Worm (Caenorhabditis elegans) whole organism, L2 larva: ENCODE results near the gene Y59E9AL.8.

ENCODE experiments used
- C34F6.9 ChIP-seq: fragments of 150-350 bp; optimal IDR thresholded peaks from 2 replicates; lab custom pipeline; 2014; ENCODE audit warnings: missing biosample characterization, missing genetic modification characterization
- F13H6.1 ChIP-seq: sonication (generic microtip); optimal IDR thresholded peaks from 2 replicates; lab custom pipeline; 2016; ENCODE audit warnings: missing genetic modification characterization, missing compliant biosample characterization
- R02D3.7 ChIP-seq: fragments of 150-350 bp; optimal IDR thresholded peaks from 2 replicates; lab custom pipeline; 2014; ENCODE audit warnings: missing biosample characterization, missing genetic modification characterization
- ZK546.5 ChIP-seq: sonication (generic microtip); optimal IDR thresholded peaks from 2 replicates; lab custom pipeline; 2017; ENCODE audit warnings: missing biosample characterization, missing genetic modification characterization
- alr-1 ChIP-seq: fragments of 150-350 bp; optimal IDR thresholded peaks from 2 replicates; lab custom pipeline; 2014; ENCODE audit warnings: missing biosample characterization, missing genetic modification characterization
- aly-2 ChIP-seq: fragments of 150-350 bp; optimal IDR thresholded peaks from 2 replicates; lab custom pipeline; 2014; ENCODE audit warnings: missing biosample characterization, missing genetic modification characterization
- ama-1 ChIP-seq: fragments of 150-350 bp; optimal IDR thresholded peaks from 2 replicates; lab custom pipeline; 2018; ENCODE audit warnings: inconsistent platforms
- ceh-16 ChIP-seq: fragments of 150-350 bp; optimal IDR thresholded peaks from 2 replicates; lab custom pipeline; 2014; ENCODE audit warnings: missing biosample characterization, missing genetic modification characterization
- ceh-82 ChIP-seq: fragments of 150-350 bp; optimal IDR thresholded peaks from 2 replicates; lab custom pipeline; 2014; ENCODE audit warnings: missing biosample characterization, missing genetic modification characterization
- crh-2 ChIP-seq: sonication (generic microtip); optimal IDR thresholded peaks from 2 replicates; lab custom pipeline; 2017; ENCODE audit warnings: missing biosample characterization, missing genetic modification characterization
- elt-1 ChIP-seq: fragments of 150-350 bp; optimal IDR thresholded peaks from 2 replicates; lab custom pipeline; 2014; ENCODE audit warnings: missing biosample characterization, missing genetic modification characterization
- elt-3 ChIP-seq: sonication (generic microtip); optimal IDR thresholded peaks from 2 replicates; lab custom pipeline; 2017; ENCODE audit warnings: missing biosample characterization, missing genetic modification characterization
- gmeb-1 ChIP-seq: fragments of 150-350 bp; optimal IDR thresholded peaks from 2 replicates; lab custom pipeline; 2014; ENCODE audit warnings: missing biosample characterization, missing genetic modification characterization
- lin-11 ChIP-seq: fragments of 150-350 bp; sonication (generic microtip); optimal IDR thresholded peaks from 2 replicates; lab custom pipeline; 2014; ENCODE audit warnings: missing biosample characterization, missing genetic modification characterization, inconsistent platforms, mixed read lengths
- lin-13 ChIP-seq: fragments of 150-350 bp; optimal IDR thresholded peaks from 2 replicates; lab custom pipeline; 2014; ENCODE audit warnings: missing biosample characterization, missing genetic modification reagents, missing genetic modification characterization
- lsy-2 ChIP-seq, 2 experiments: fragments of 150-350 bp in 1 of 2; sonication (generic microtip) in 1 of 2; optimal IDR thresholded peaks; 2 replicates each; lab custom pipeline; 2014 to 2017; ENCODE audit warnings: missing biosample characterization in 2 of 2, missing genetic modification characterization in 2 of 2
- mab-5 ChIP-seq: fragments of 150-350 bp; optimal IDR thresholded peaks from 2 replicates; lab custom pipeline; 2014; ENCODE audit warnings: missing biosample characterization, missing genetic modification characterization
- mbf-1 ChIP-seq: sonication (generic microtip); optimal IDR thresholded peaks from 2 replicates; lab custom pipeline; 2017; ENCODE audit warnings: missing biosample characterization, missing genetic modification characterization
- nhr-10 ChIP-seq: sonication (generic microtip); optimal IDR thresholded peaks from 2 replicates; lab custom pipeline; 2017; ENCODE audit warnings: missing biosample characterization, missing genetic modification characterization
- nhr-12 ChIP-seq: fragments of 150-350 bp; optimal IDR thresholded peaks from 2 replicates; lab custom pipeline; 2014; ENCODE audit warnings: missing biosample characterization, missing genetic modification characterization
- nhr-129 ChIP-seq: fragments of 150-350 bp; optimal IDR thresholded peaks from 2 replicates; lab custom pipeline; 2014; ENCODE audit warnings: missing biosample characterization, missing genetic modification characterization
- nhr-21 ChIP-seq: fragments of 150-350 bp; optimal IDR thresholded peaks from 2 replicates; lab custom pipeline; 2014; ENCODE audit warnings: missing biosample characterization, missing genetic modification characterization
- nhr-23 ChIP-seq: fragments of 150-350 bp; optimal IDR thresholded peaks from 2 replicates; lab custom pipeline; 2014; ENCODE audit warnings: missing biosample characterization, missing genetic modification reagents, missing genetic modification characterization
- nhr-237 ChIP-seq: fragments of 150-350 bp; optimal IDR thresholded peaks from 2 replicates; lab custom pipeline; 2014; ENCODE audit warnings: missing biosample characterization, missing genetic modification characterization
- nhr-25 ChIP-seq: fragments of 150-350 bp; sonication (generic microtip); optimal IDR thresholded peaks from 3 replicates; lab custom pipeline; 2014; ENCODE audit warnings: missing biosample characterization, missing genetic modification characterization
- nhr-6 ChIP-seq: fragments of 150-350 bp; optimal IDR thresholded peaks from 2 replicates; lab custom pipeline; 2014; ENCODE audit warnings: missing biosample characterization, missing genetic modification characterization
- peb-1 ChIP-seq: fragments of 150-350 bp; optimal IDR thresholded peaks from 2 replicates; lab custom pipeline; 2014; ENCODE audit warnings: missing biosample characterization, missing genetic modification characterization
- skn-1 ChIP-seq: sonication (generic microtip); optimal IDR thresholded peaks from 2 replicates; lab custom pipeline; 2017; ENCODE audit warnings: missing biosample characterization, missing genetic modification characterization
- sma-3 ChIP-seq: sonication (generic microtip); optimal IDR thresholded peaks from 2 replicates; lab custom pipeline; 2016; ENCODE audit warnings: missing genetic modification reagents, missing genetic modification characterization, missing compliant biosample characterization
- sma-9 ChIP-seq, 2 experiments: fragments of 150-350 bp in 1 of 2; sonication (generic microtip) in 1 of 2; optimal IDR thresholded peaks; 2 replicates each; lab custom pipeline; 2014 to 2016; ENCODE audit warnings: missing genetic modification characterization in 2 of 2, mild to moderate bottlenecking in 1 of 2, missing biosample characterization in 1 of 2, missing compliant biosample characterization in 1 of 2, missing genetic modification reagents in 1 of 2, moderate library complexity in 1 of 2
- snpc-4 ChIP-seq: fragments of 150-350 bp; optimal IDR thresholded peaks from 2 replicates; lab custom pipeline; 2014; ENCODE audit warnings: missing biosample characterization, missing genetic modification characterization
- unc-39 ChIP-seq: fragments of 150-350 bp; optimal IDR thresholded peaks from 2 replicates; lab custom pipeline; 2014; ENCODE audit warnings: missing biosample characterization, missing genetic modification characterization
- unc-55 ChIP-seq: fragments of 150-350 bp; sonication (generic microtip); optimal IDR thresholded peaks from 3 replicates; lab custom pipeline; 2014; ENCODE audit warnings: missing biosample characterization, missing genetic modification reagents, missing genetic modification characterization
- unc-62 ChIP-seq: fragments of 150-350 bp; optimal IDR thresholded peaks from 2 replicates; lab custom pipeline; 2014; ENCODE audit warnings: missing biosample characterization, missing genetic modification reagents, missing genetic modification characterization
- ztf-1 ChIP-seq: fragments of 200-800 bp; sonication (Bioruptor generic); conservative IDR thresholded peaks from 2 replicates; pipeline ENCODE4 v1.3.6; 2022; ENCODE audit warnings: missing genetic modification characterization, missing compliant biosample characterization
- ztf-11 ChIP-seq: sonication (generic microtip); optimal IDR thresholded peaks from 2 replicates; lab custom pipeline; 2017; ENCODE audit warnings: missing biosample characterization, missing genetic modification characterization

Gene Y59E9AL.8

DNA sequence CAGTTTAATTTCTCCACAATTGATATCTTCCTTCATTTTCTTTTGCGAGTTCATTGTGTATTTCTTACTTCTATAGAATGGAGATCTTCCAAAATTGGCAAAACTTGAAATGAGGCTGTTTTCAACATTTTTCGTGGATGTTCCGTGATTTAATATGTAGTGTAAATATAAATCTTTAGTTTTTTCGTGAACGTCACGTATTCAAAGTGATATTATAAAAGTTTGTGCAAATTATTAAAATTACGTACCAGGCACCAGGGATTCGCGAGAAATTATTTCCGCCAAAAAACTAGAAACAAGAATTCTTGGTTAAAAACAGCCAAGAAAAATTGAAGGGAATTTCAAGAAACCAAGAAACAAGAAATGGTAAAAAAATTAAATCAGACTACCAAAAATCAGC is at the start of gene Y59E9AL.8:
Gene Y59E9AL.8 (minus strand): TSS at position 101 of the 400 bp plus-strand sequence.
- TF ChIP-seq ama-1 (lab: Kevin White, UChicago) (no peak), F13H6.1 (no peak), gmeb-1 (tag; lab: Kevin White, UChicago) (no peak), unc-55 (GFP tag; lab: Kevin White, UChicago) (no peak), skn-1 (tag; lab: Kevin White, UChicago) (no peak), snpc-4 (tag; lab: Kevin White, UChicago) (no peak), ztf-11 (tag; lab: Kevin White, UChicago) (no peak), ztf-1 (GFP tag; lab: Robert Waterston, UW) (no peak), lsy-2 (tag; optimal IDR thresholded peaks at IDR 0.05; lab: Kevin White, UChicago) (no peak), nhr-25 (no peak), peb-1 (tag; lab: Kevin White, UChicago) (no peak), mab-5 (tag; lab: Kevin White, UChicago) (no peak), C34F6.9 (tag; lab: Kevin White, UChicago) (no peak), nhr-10 (no peak), ceh-82 (tag; lab: Kevin White, UChicago) (no peak)
- TF ChIP-seq, all 48 proteins: peak for 0

DNA sequence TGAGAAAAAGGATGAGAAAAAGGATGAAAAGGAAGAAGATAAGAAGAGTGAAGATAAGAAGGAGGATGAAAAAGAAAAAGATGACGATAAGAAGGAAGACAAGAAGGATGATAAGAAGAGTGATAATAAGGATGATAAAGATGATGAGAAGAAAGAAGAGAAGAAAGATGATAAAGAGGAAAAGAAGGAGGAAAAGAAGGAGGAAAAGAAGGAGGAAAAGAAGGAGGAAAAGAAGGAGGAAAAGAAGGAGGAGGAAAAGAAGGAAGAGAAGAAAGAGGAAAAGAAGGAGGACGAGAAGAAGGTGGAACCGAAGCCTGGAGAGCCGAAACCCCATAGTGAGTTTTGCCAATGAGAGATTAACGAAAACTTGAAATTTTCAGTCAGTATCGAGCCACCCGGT is 49.2 kb upstream of the Y59E9AL.8 start:
- TF ChIP-seq ZK546.5, result no peak
- TF ChIP-seq nhr-237, result no peak
- TF ChIP-seq elt-1, result no peak
- TF ChIP-seq, all 48 proteins: peak for 0

DNA sequence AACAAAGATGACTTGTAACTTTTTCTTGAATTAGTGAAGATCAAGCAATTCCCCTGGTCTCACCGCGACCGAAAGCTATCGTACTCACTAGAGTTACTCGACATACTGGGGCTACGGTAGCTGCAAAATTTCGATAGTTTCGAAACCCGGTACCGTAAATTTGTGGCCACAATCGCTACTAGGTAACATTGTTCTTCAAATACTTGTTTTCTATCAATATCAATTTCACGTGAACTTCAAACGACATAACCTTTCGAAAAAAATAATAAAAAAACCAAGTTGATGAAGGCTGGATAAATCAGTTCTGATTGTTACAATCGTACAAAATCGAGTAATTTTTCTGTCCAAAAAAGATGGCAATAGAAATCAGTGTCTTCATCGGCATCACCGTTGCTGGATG is 48.4 kb upstream of the Y59E9AL.8 start, which contains the start of gene F36H12.3:
Gene F36H12.3 (plus strand): TSS at position 301 of the 400 bp plus-strand sequence.
- TF ChIP-seq alr-1 (tag; lab: Kevin White, UChicago) (no peak), sma-9 (GFP tag; optimal IDR thresholded peaks at IDR 0.05; lab: Kevin White, UChicago) (no peak), sma-9 (tag; optimal IDR thresholded peaks at IDR 0.05; lab: Kevin White, UChicago) (no peak), sma-3 (GFP tag; lab: Kevin White, UChicago) (no peak), ceh-16 (no peak), lin-13 (GFP tag; lab: Kevin White, UChicago) (no peak), unc-55 (GFP tag; lab: Kevin White, UChicago) (no peak), peb-1 (tag; lab: Kevin White, UChicago) (no peak), nhr-6 (tag; lab: Kevin White, UChicago) (no peak), crh-2 (no peak), nhr-129 (tag; lab: Kevin White, UChicago) (no peak), elt-1 (no peak), snpc-4 (tag; lab: Kevin White, UChicago) (no peak), C34F6.9 (tag; lab: Kevin White, UChicago) (no peak), R02D3.7 (tag; lab: Kevin White, UChicago) (no peak), nhr-23 (tag; lab: Kevin White, UChicago) (no peak), aly-2 (tag; lab: Kevin White, UChicago) (no peak), nhr-21 (tag; lab: Kevin White, UChicago) (no peak), lin-11 (tag; lab: Kevin White, UChicago) (no peak), elt-3 (tag; lab: Kevin White, UChicago) (no peak), mbf-1 (no peak)

DNA sequence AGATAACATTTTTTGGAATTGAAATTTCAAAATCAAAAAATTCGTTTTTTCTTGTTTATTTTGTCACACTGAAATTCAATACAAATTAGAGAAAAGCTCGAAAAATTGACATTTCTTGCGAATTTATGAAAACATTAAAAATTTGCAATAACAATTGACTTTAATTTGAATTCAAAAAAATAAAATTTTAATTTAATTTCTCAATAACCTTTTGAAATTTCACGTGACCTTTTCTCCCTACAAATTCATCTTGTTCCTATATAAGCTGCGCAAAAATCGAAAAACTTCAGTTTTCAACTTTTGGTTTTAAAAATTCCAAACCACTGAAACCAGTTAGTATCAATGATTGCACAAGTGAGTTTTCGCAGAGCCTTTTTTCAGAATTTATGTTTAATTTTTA is 44.7 kb upstream of the Y59E9AL.8 start, which contains the start of gene F36H12.4:
Gene F36H12.4 (plus strand): TSS at position 301 of the 400 bp plus-strand sequence.
- TF ChIP-seq aly-2 (tag; lab: Kevin White, UChicago), result no peak
- no peak for TF ChIP-seq peb-1 (tag; lab: Kevin White, UChicago)
- no peak for TF ChIP-seq ceh-82 (tag; lab: Kevin White, UChicago)
- no peak for TF ChIP-seq ama-1 (lab: Kevin White, UChicago)
- no peak for TF ChIP-seq unc-55 (GFP tag; lab: Kevin White, UChicago)
- TF ChIP-seq nhr-129 (tag; lab: Kevin White, UChicago), result no peak
- no peak for TF ChIP-seq nhr-23 (tag; lab: Kevin White, UChicago)
- no peak for TF ChIP-seq nhr-25
- no peak for TF ChIP-seq nhr-21 (tag; lab: Kevin White, UChicago)
- no peak for TF ChIP-seq nhr-12 (tag; lab: Kevin White, UChicago)
- no peak for TF ChIP-seq F13H6.1
- TF ChIP-seq unc-62 (GFP tag; lab: Kevin White, UChicago), result no peak
- TF ChIP-seq crh-2, result no peak
- TF ChIP-seq unc-39 (tag; lab: Kevin White, UChicago), result no peak
- no peak for TF ChIP-seq mab-5 (tag; lab: Kevin White, UChicago)
- TF ChIP-seq lin-11 (tag; lab: Kevin White, UChicago), result no peak
